Fruit fly (Drosophila melanogaster) whole organism, embryonic: Measurements from ENCODE around the gene Ac13E.

ENCODE experiments used
- Adf1 ChIP-seq: fragments of 200-800 bp; sonication (Bioruptor generic); IDR thresholded peaks from 2 replicates; pipeline ENCODE4 v1.3.6; 2022; ENCODE audit warnings: missing biosample characterization, missing genetic modification characterization
- Atf6 ChIP-seq: fragments of 200-800 bp; sonication (Bioruptor generic); IDR thresholded peaks from 2 replicates; pipeline ENCODE4 v1.3.6; 2022; ENCODE audit warnings: missing biosample characterization, missing genetic modification characterization
- Blimp-1 ChIP-seq: fragments of 200-800 bp; sonication (Bioruptor generic); optimal IDR thresholded peaks from 3 replicates; lab custom pipeline; 2018; ENCODE audit warnings: missing biosample characterization, missing genetic modification characterization, mild to moderate bottlenecking, moderate library complexity, missing genetic modification reagents
- CG10147 ChIP-seq: fragments of 200-800 bp; sonication (Bioruptor generic); optimal IDR thresholded peaks from 2 replicates; lab custom pipeline; 2019; ENCODE audit warnings: missing biosample characterization, mild to moderate bottlenecking, missing genetic modification characterization, moderate library complexity
- CG10321 ChIP-seq: fragments of 200-800 bp; sonication (Bioruptor generic); IDR thresholded peaks from 2 replicates; pipeline ENCODE4 v1.3.6; 2022; ENCODE audit warnings: missing biosample characterization, missing genetic modification characterization
- CG10431 ChIP-seq: fragments of 200-800 bp; sonication (Bioruptor generic); optimal IDR thresholded peaks from 3 replicates; lab custom pipeline; 2018; ENCODE audit warnings: missing biosample characterization, mild to moderate bottlenecking, missing genetic modification characterization
- CG10565 ChIP-seq: fragments of 200-800 bp; sonication (Bioruptor generic); optimal IDR thresholded peaks from 3 replicates; lab custom pipeline; 2016; ENCODE audit warnings: missing biosample characterization, mild to moderate bottlenecking, missing genetic modification characterization
- CG10979 ChIP-seq: fragments of 200-800 bp; sonication (Bioruptor generic); optimal IDR thresholded peaks from 2 replicates; lab custom pipeline; 2018; ENCODE audit warnings: missing biosample characterization, mild to moderate bottlenecking, missing genetic modification characterization, moderate library complexity
- CG14710 ChIP-seq: fragments of 200-800 bp; sonication (Bioruptor generic); optimal IDR thresholded peaks from 3 replicates; lab custom pipeline; 2019; ENCODE audit warnings: missing biosample characterization, mild to moderate bottlenecking, missing genetic modification characterization, moderate library complexity
- CG16815 ChIP-seq: fragments of 200-800 bp; sonication (Bioruptor generic); optimal IDR thresholded peaks from 3 replicates; lab custom pipeline; 2017; ENCODE audit warnings: missing biosample characterization, mild to moderate bottlenecking, missing genetic modification characterization
- CG17186 ChIP-seq: fragments of 200-800 bp; sonication (Bioruptor generic); optimal IDR thresholded peaks from 3 replicates; lab custom pipeline; 2017; ENCODE audit warnings: missing biosample characterization, missing genetic modification reagents, missing genetic modification characterization
- CG2199 ChIP-seq: fragments of 200-800 bp; sonication (Bioruptor generic); IDR thresholded peaks from 3 replicates; pipeline ENCODE4 v1.3.6; 2022; ENCODE audit warnings: missing biosample characterization, missing genetic modification characterization
- CG30403 ChIP-seq: fragments of 200-800 bp; sonication (Bioruptor generic); optimal IDR thresholded peaks from 3 replicates; lab custom pipeline; 2016; ENCODE audit warnings: missing biosample characterization, missing genetic modification characterization
- CG31388 ChIP-seq: fragments of 200-800 bp; sonication (Bioruptor generic); optimal IDR thresholded peaks from 2 replicates; lab custom pipeline; 2016; ENCODE audit warnings: missing biosample characterization, missing genetic modification characterization
- CG4617 ChIP-seq: fragments of 200-800 bp; sonication (Bioruptor generic); optimal IDR thresholded peaks from 3 replicates; lab custom pipeline; 2016; ENCODE audit warnings: missing biosample characterization, missing genetic modification characterization, borderline replicate concordance
- CG8290 ChIP-seq, 3 experiments: fragments of 200-800 bp; sonication (Bioruptor generic); optimal IDR thresholded peaks; 2 replicates each; lab custom pipeline; 2016 to 2019; ENCODE audit warnings: missing biosample characterization in 3 of 3, missing genetic modification characterization in 3 of 3, mild to moderate bottlenecking in 2 of 3, moderate library complexity in 1 of 3
- CG8765 ChIP-seq: fragments of 200-800 bp; sonication (Bioruptor generic); IDR thresholded peaks from 2 replicates; pipeline ENCODE4 v1.3.6; 2022; ENCODE audit warnings: missing biosample characterization, missing genetic modification characterization
- CG9609 ChIP-seq: fragments of 200-800 bp; sonication (Bioruptor generic); optimal IDR thresholded peaks from 3 replicates; lab custom pipeline; 2016; ENCODE audit warnings: missing biosample characterization, missing genetic modification characterization
- CG9797 ChIP-seq: fragments of 200-800 bp; sonication (Bioruptor generic); optimal IDR thresholded peaks from 3 replicates; lab custom pipeline; 2018; ENCODE audit warnings: missing biosample characterization, mild to moderate bottlenecking, missing genetic modification characterization
- Dll ChIP-seq: fragments of 200-800 bp; sonication (Bioruptor generic); IDR thresholded peaks from 4 replicates; pipeline ENCODE4 v1.3.6; 2022; ENCODE audit warnings: missing biosample characterization, missing genetic modification characterization; ENCODE audit not compliant: partially characterized antibody
- Ets65A ChIP-seq: fragments of 200-800 bp; sonication (Bioruptor generic); peaks from one replicate; lab custom pipeline; 2016; ENCODE audit warnings: missing biosample characterization, missing genetic modification characterization
- NK7.1 ChIP-seq: fragments of 200-800 bp; sonication (Bioruptor generic); optimal IDR thresholded peaks from 3 replicates; lab custom pipeline; 2016; ENCODE audit warnings: missing biosample characterization, missing genetic modification characterization
- Nf-YC ChIP-seq: fragments of 200-800 bp; optimal IDR thresholded peaks from 3 replicates; lab custom pipeline; 2019; ENCODE audit warnings: missing biosample characterization, mild to moderate bottlenecking, missing genetic modification characterization, moderate library complexity
- Optix ChIP-seq: fragments of 200-800 bp; sonication (Bioruptor generic); IDR thresholded peaks from 3 replicates; pipeline ENCODE4 v1.3.6; 2022; ENCODE audit warnings: missing biosample characterization, missing genetic modification characterization
- Pdp1 ChIP-seq, 2 experiments: fragments of 200-800 bp; sonication (Bioruptor generic); optimal IDR thresholded peaks; 3 replicates each; lab custom pipeline; 2016; ENCODE audit warnings: missing biosample characterization in 2 of 2, missing genetic modification characterization in 2 of 2, mild to moderate bottlenecking in 1 of 2, moderate library complexity in 1 of 2
- Sox100B ChIP-seq: fragments of 200-800 bp; sonication (Bioruptor generic); optimal IDR thresholded peaks from 3 replicates; lab custom pipeline; 2018; ENCODE audit warnings: missing biosample characterization, mild to moderate bottlenecking, missing genetic modification characterization
- Sry-δ ChIP-seq: fragments of 200-800 bp; sonication (Bioruptor generic); optimal IDR thresholded peaks from 2 replicates; lab custom pipeline; 2016; ENCODE audit warnings: missing biosample characterization, missing genetic modification characterization
- TFAM ChIP-seq: fragments of 200-800 bp; sonication (Bioruptor generic); optimal IDR thresholded peaks from 2 replicates; lab custom pipeline; 2017; ENCODE audit warnings: missing biosample characterization, missing genetic modification characterization, inconsistent platforms
- ap ChIP-seq: fragments of 200-800 bp; sonication (Bioruptor generic); IDR thresholded peaks from 2 replicates; pipeline ENCODE4 v1.3.6; 2022; ENCODE audit warnings: missing biosample characterization, missing genetic modification characterization
- bcd ChIP-seq: fragments of 200-800 bp; sonication (Bioruptor generic); optimal IDR thresholded peaks from 2 replicates; lab custom pipeline; 2017; ENCODE audit warnings: missing biosample characterization, mild to moderate bottlenecking, missing genetic modification characterization
- eyg ChIP-seq: fragments of 200-800 bp; sonication (Bioruptor generic); optimal IDR thresholded peaks from 3 replicates; lab custom pipeline; 2016; ENCODE audit warnings: missing biosample characterization, missing genetic modification characterization
- grn ChIP-seq: fragments of 200-800 bp; sonication (Bioruptor generic); optimal IDR thresholded peaks from 3 replicates; lab custom pipeline; 2017; ENCODE audit warnings: missing biosample characterization, missing genetic modification characterization
- h ChIP-seq: fragments of >200 bp; optimal IDR thresholded peaks from 2 replicates; lab custom pipeline; 2017
- lab ChIP-seq: fragments of 200-800 bp; sonication (Bioruptor generic); optimal IDR thresholded peaks from 3 replicates; lab custom pipeline; 2017; ENCODE audit warnings: missing biosample characterization, missing genetic modification characterization, mild to moderate bottlenecking, moderate library complexity, missing genetic modification reagents
- peb ChIP-seq: fragments of 200-800 bp; sonication (Bioruptor generic); IDR thresholded peaks from 2 replicates; pipeline ENCODE4 v1.3.6; 2022; ENCODE audit warnings: missing biosample characterization, missing genetic modification characterization
- phol ChIP-seq: fragments of 200-800 bp; sonication (Bioruptor generic); optimal IDR thresholded peaks from 3 replicates; lab custom pipeline; 2018; ENCODE audit warnings: missing biosample characterization, mild to moderate bottlenecking, missing genetic modification characterization, moderate library complexity
- slp2 ChIP-seq: fragments of 200-800 bp; sonication (Bioruptor generic); optimal IDR thresholded peaks from 2 replicates; lab custom pipeline; 2016; ENCODE audit warnings: missing biosample characterization, missing genetic modification characterization
- sug ChIP-seq: fragments of 200-800 bp; optimal IDR thresholded peaks from 2 replicates; lab custom pipeline; 2019; ENCODE audit warnings: missing biosample characterization, mild to moderate bottlenecking, missing genetic modification characterization, moderate library complexity
- toy ChIP-seq: fragments of 200-800 bp; sonication (Bioruptor generic); IDR thresholded peaks from 2 replicates; pipeline ENCODE4 v1.3.6; 2022; ENCODE audit warnings: missing biosample characterization, missing genetic modification characterization
- unc-4 ChIP-seq: fragments of 200-800 bp; sonication (Bioruptor generic); IDR thresholded peaks from 2 replicates; pipeline ENCODE4 v1.3.6; 2022; ENCODE audit warnings: missing biosample characterization, missing genetic modification characterization; ENCODE audit not compliant: partially characterized antibody
- usp ChIP-seq: fragments of >200 bp; optimal IDR thresholded peaks from 2 replicates; lab custom pipeline; 2017; ENCODE audit warnings: missing biosample characterization, missing genetic modification characterization
- zen2 ChIP-seq: fragments of 200-800 bp; sonication (Bioruptor generic); IDR thresholded peaks from 3 replicates; pipeline ENCODE4 v1.3.6; 2022; ENCODE audit warnings: missing biosample characterization, missing genetic modification characterization; ENCODE audit not compliant: partially characterized antibody
- zfh2 ChIP-seq: fragments of 200-800 bp; sonication (Bioruptor generic); optimal IDR thresholded peaks from 2 replicates; lab custom pipeline; 2016; ENCODE audit warnings: missing biosample characterization, missing genetic modification characterization

The Ac13E gene

dm6 chrX:15502864-15503263, 51.2 kb downstream of the Ac13E start (continued):
- TF ChIP-seq CG10321 (GFP tag; lab: Robert Waterston, UW), result peak; percentile 20; the same call in 1 of the 2 replicates
- no peak for TF ChIP-seq Blimp-1 (GFP tag; lab: Kevin White, UChicago)
- peak; percentile 88 for TF ChIP-seq Adf1 (GFP tag; lab: Robert Waterston, UW)
- TF ChIP-seq CG10979 (tag; lab: Kevin White, UChicago), result no peak
- TF ChIP-seq peb (GFP tag; lab: Robert Waterston, UW), result no peak
- TF ChIP-seq sug (tag; lab: Kevin White, UChicago), result peak; percentile 45
- TF ChIP-seq grn, result no peak
- peak; percentile 15 for TF ChIP-seq lab
- TF ChIP-seq CG14710, result no peak
- no peak for TF ChIP-seq Sox100B (GFP tag; lab: Kevin White, UChicago)
- TF ChIP-seq Sry-δ (GFP tag; lab: Kevin White, UChicago), result no peak
- TF ChIP-seq bcd (GFP tag; lab: Kevin White, UChicago), result no peak
- no peak for TF ChIP-seq Pdp1 (GFP tag; optimal IDR thresholded peaks at IDR 0.05; lab: Kevin White, UChicago)
- TF ChIP-seq toy, result no peak
- peak; percentile 55 for TF ChIP-seq Nf-YC
- TF ChIP-seq TFAM (GFP tag; lab: Kevin White, UChicago), result no peak
- TF ChIP-seq Atf6 (GFP tag; lab: Robert Waterston, UW), result no peak
- no peak for TF ChIP-seq zen2 (GFP tag; lab: Robert Waterston, UW)
- no peak for TF ChIP-seq CG10147 (GFP tag; lab: Kevin White, UChicago)
- no peak for TF ChIP-seq Optix (GFP tag; lab: Robert Waterston, UW)
- TF ChIP-seq zfh2, result no peak
- peak; percentile 24 for TF ChIP-seq Ets65A (GFP tag; lab: Kevin White, UChicago)
- no peak for TF ChIP-seq h (lab: Kevin White, UChicago)
- no peak for TF ChIP-seq CG30403 (GFP tag; lab: Kevin White, UChicago)
- TF ChIP-seq usp (GFP tag; lab: Kevin White, UChicago), result no peak
- no peak for TF ChIP-seq CG9797 (GFP tag; lab: Kevin White, UChicago)
- TF ChIP-seq CG8765 (GFP tag; lab: Robert Waterston, UW), result no peak
- TF ChIP-seq CG17186, result no peak
- TF ChIP-seq CG8290 (GFP tag; optimal IDR thresholded peaks at IDR 0.05; lab: Kevin White, UChicago), result no peak
- no peak for TF ChIP-seq CG8290 (tag; optimal IDR thresholded peaks at IDR 0.05; lab: Kevin White, UChicago)
- TF ChIP-seq slp2 (GFP tag; lab: Kevin White, UChicago), result no peak
- no peak for TF ChIP-seq CG10431
- no peak for TF ChIP-seq CG9609 (GFP tag; lab: Kevin White, UChicago)
- no peak for TF ChIP-seq CG16815 (GFP tag; lab: Kevin White, UChicago)
- no peak for TF ChIP-seq CG4617
- no peak for TF ChIP-seq CG2199 (GFP tag; lab: Robert Waterston, UW)
- no peak for TF ChIP-seq unc-4 (GFP tag; lab: Robert Waterston, UW)
- no peak for TF ChIP-seq eyg (GFP tag; lab: Kevin White, UChicago)
- no peak for TF ChIP-seq NK7.1 (GFP tag; lab: Kevin White, UChicago)
- no peak for TF ChIP-seq CG10565
- no peak for TF ChIP-seq CG31388 (GFP tag; lab: Kevin White, UChicago)
- TF ChIP-seq ap (GFP tag; lab: Robert Waterston, UW), result no peak
- peak; percentile 43 for TF ChIP-seq phol (tag; lab: Kevin White, UChicago)
- TF ChIP-seq Dll (GFP tag; lab: Robert Waterston, UW), result no peak
